Fruit fly (Drosophila melanogaster) whole organism, embryonic: ENCODE measurements around the gene Gr61a.
A peak's percentile ranks its signal among the peaks of the same experiment; 100 is the strongest.

Experiments
- ATbp ChIP-seq: fragments of 200-800 bp; sonication (Bioruptor generic); optimal IDR thresholded peaks from 2 replicates; lab custom pipeline; 2017; ENCODE audit warnings: missing biosample characterization, mild to moderate bottlenecking, missing genetic modification characterization, missing genetic modification reagents
- Asciz ChIP-seq: fragments of 200-800 bp; sonication (Bioruptor generic); optimal IDR thresholded peaks from 2 replicates; lab custom pipeline; 2017; ENCODE audit warnings: missing biosample characterization, mild to moderate bottlenecking, missing genetic modification characterization, missing genetic modification reagents
- Blimp-1 ChIP-seq: fragments of 200-800 bp; sonication (Bioruptor generic); optimal IDR thresholded peaks from 3 replicates; lab custom pipeline; 2018; ENCODE audit warnings: missing biosample characterization, missing genetic modification characterization, mild to moderate bottlenecking, moderate library complexity, missing genetic modification reagents
- BtbVII ChIP-seq: fragments of 200-800 bp; sonication (Bioruptor generic); optimal IDR thresholded peaks from 3 replicates; lab custom pipeline; 2017; ENCODE audit warnings: missing biosample characterization, mild to moderate bottlenecking, missing genetic modification characterization
- CG11247 ChIP-seq: fragments of 200-800 bp; sonication (Bioruptor generic); IDR thresholded peaks from 2 replicates; pipeline ENCODE4 v1.3.6; 2022; ENCODE audit warnings: missing biosample characterization, missing genetic modification characterization
- CG12104 ChIP-seq: fragments of 200-800 bp; sonication (Bioruptor generic); optimal IDR thresholded peaks from 3 replicates; lab custom pipeline; 2016; ENCODE audit warnings: missing biosample characterization, missing genetic modification characterization
- CG12299 ChIP-seq: fragments of 200-800 bp; sonication (Bioruptor generic); optimal IDR thresholded peaks from 2 replicates; lab custom pipeline; 2018; ENCODE audit warnings: missing biosample characterization, mild to moderate bottlenecking, missing genetic modification characterization
- CG18476 ChIP-seq: fragments of 200-800 bp; sonication (Bioruptor generic); optimal IDR thresholded peaks from 2 replicates; lab custom pipeline; 2016; ENCODE audit warnings: missing biosample characterization, mild to moderate bottlenecking, missing genetic modification characterization
- CG32532 ChIP-seq: fragments of 200-800 bp; sonication (Bioruptor generic); IDR thresholded peaks from 2 replicates; pipeline ENCODE4 v1.3.6; 2022; ENCODE audit warnings: missing biosample characterization, missing genetic modification characterization
- CG3281 ChIP-seq: fragments of 200-800 bp; sonication (Bioruptor generic); optimal IDR thresholded peaks from 3 replicates; lab custom pipeline; 2017; ENCODE audit warnings: missing biosample characterization, mild to moderate bottlenecking, missing genetic modification characterization
- CG4282 ChIP-seq: fragments of 200-800 bp; sonication (Bioruptor generic); optimal IDR thresholded peaks from 2 replicates; lab custom pipeline; 2016; ENCODE audit warnings: missing biosample characterization, missing genetic modification characterization
- CG4820 ChIP-seq: fragments of 200-800 bp; sonication (Bioruptor generic); optimal IDR thresholded peaks from 3 replicates; lab custom pipeline; 2016; ENCODE audit warnings: missing biosample characterization, missing genetic modification characterization
- CG7556 ChIP-seq: fragments of 200-800 bp; sonication (Bioruptor generic); optimal IDR thresholded peaks from 2 replicates; lab custom pipeline; 2017; ENCODE audit warnings: missing biosample characterization, mild to moderate bottlenecking, missing genetic modification characterization
- ERR ChIP-seq: fragments of 200-800 bp; sonication (Bioruptor generic); optimal IDR thresholded peaks from 2 replicates; lab custom pipeline; 2016; ENCODE audit warnings: missing biosample characterization, missing genetic modification characterization
- Hey ChIP-seq: fragments of 200-800 bp; sonication (Bioruptor generic); optimal IDR thresholded peaks from 3 replicates; lab custom pipeline; 2018; ENCODE audit warnings: missing biosample characterization, mild to moderate bottlenecking, missing genetic modification characterization
- Hr51 ChIP-seq, 2 experiments: fragments of 200-800 bp; sonication (Bioruptor generic); optimal IDR thresholded peaks; 2 replicates in 1 of 2; 3 replicates in 1 of 2; lab custom pipeline; 2016 to 2018; ENCODE audit warnings: missing biosample characterization in 2 of 2, missing genetic modification characterization in 2 of 2, mild to moderate bottlenecking in 1 of 2, moderate library complexity in 1 of 2
- Lhr ChIP-seq: fragments of 200-800 bp; sonication (Bioruptor generic); optimal IDR thresholded peaks from 3 replicates; lab custom pipeline; 2017; ENCODE audit warnings: mild to moderate bottlenecking, missing biosample characterization, missing genetic modification reagents, missing genetic modification characterization
- Lpt ChIP-seq: fragments of >200 bp; optimal IDR thresholded peaks from 2 replicates; lab custom pipeline; 2018; ENCODE audit warnings: missing biosample characterization, missing genetic modification characterization
- MBD-R2 ChIP-seq: fragments of 200-800 bp; sonication (Bioruptor generic); IDR thresholded peaks from 2 replicates; pipeline ENCODE4 v1.3.6; 2022; ENCODE audit warnings: missing biosample characterization, missing genetic modification characterization
- Med ChIP-seq: fragments of 200-800 bp; sonication (Bioruptor generic); peaks from one replicate; lab custom pipeline; 2016; ENCODE audit warnings: missing biosample characterization, missing genetic modification characterization, mild to moderate bottlenecking, inconsistent platforms, moderate library complexity
- Nf-YC ChIP-seq: fragments of 200-800 bp; optimal IDR thresholded peaks from 3 replicates; lab custom pipeline; 2019; ENCODE audit warnings: missing biosample characterization, mild to moderate bottlenecking, missing genetic modification characterization, moderate library complexity
- Oaz ChIP-seq: fragments of 200-800 bp; sonication (Bioruptor generic); IDR thresholded peaks from 2 replicates; pipeline ENCODE4 v1.3.6; 2022; ENCODE audit warnings: missing biosample characterization, missing genetic modification characterization
- Optix ChIP-seq: fragments of 200-800 bp; sonication (Bioruptor generic); IDR thresholded peaks from 3 replicates; pipeline ENCODE4 v1.3.6; 2022; ENCODE audit warnings: missing biosample characterization, missing genetic modification characterization
- PHDP ChIP-seq: fragments of 200-800 bp; sonication (Bioruptor generic); optimal IDR thresholded peaks from 3 replicates; lab custom pipeline; 2018; ENCODE audit warnings: missing biosample characterization, mild to moderate bottlenecking, missing genetic modification characterization, moderate library complexity
- Rfx ChIP-seq: fragments of 200-800 bp; sonication (Bioruptor generic); IDR thresholded peaks from 2 replicates; pipeline ENCODE4 v1.3.6; 2022; ENCODE audit warnings: missing biosample characterization, missing genetic modification characterization
- Spps ChIP-seq: fragments of 200-800 bp; sonication (Bioruptor generic); optimal IDR thresholded peaks from 2 replicates; lab custom pipeline; 2018; ENCODE audit warnings: missing biosample characterization, mild to moderate bottlenecking, missing genetic modification characterization
- Xbp1 ChIP-seq: fragments of 200-800 bp; sonication (Bioruptor generic); optimal IDR thresholded peaks from 3 replicates; lab custom pipeline; 2016; ENCODE audit warnings: missing biosample characterization, mild to moderate bottlenecking, missing genetic modification characterization
- ash1 ChIP-seq: fragments of 200-800 bp; sonication (Bioruptor generic); optimal IDR thresholded peaks from 2 replicates; lab custom pipeline; 2018; ENCODE audit warnings: missing biosample characterization, mild to moderate bottlenecking, missing genetic modification characterization
- bab2 ChIP-seq: fragments of 200-800 bp; sonication (Bioruptor generic); optimal IDR thresholded peaks from 2 replicates; lab custom pipeline; 2016; ENCODE audit warnings: missing biosample characterization, missing genetic modification characterization
- bsh ChIP-seq, 2 experiments: fragments of 200-800 bp; sonication (Bioruptor generic); optimal IDR thresholded peaks; 2 replicates each; lab custom pipeline; 2017 to 2018; ENCODE audit warnings: mild to moderate bottlenecking in 2 of 2, missing biosample characterization in 2 of 2, missing genetic modification characterization in 2 of 2, moderate library complexity in 1 of 2
- cas ChIP-seq: fragments of 200-800 bp; sonication (Bioruptor generic); IDR thresholded peaks from 2 replicates; pipeline ENCODE4 v1.3.6; 2022; ENCODE audit warnings: missing biosample characterization, missing genetic modification characterization
- croc ChIP-seq: fragments of 200-800 bp; sonication (Bioruptor generic); conservative IDR thresholded peaks from 3 replicates; pipeline ENCODE4 v1.3.6; 2022; ENCODE audit warnings: missing biosample characterization, missing genetic modification characterization
- crol ChIP-seq: fragments of 200-800 bp; sonication (Bioruptor generic); IDR thresholded peaks from 2 replicates; pipeline ENCODE4 v1.3.6; 2022; ENCODE audit warnings: missing biosample characterization, missing genetic modification characterization
- dpn ChIP-seq, 2 experiments: fragments of 200-800 bp; sonication (Bioruptor generic); optimal IDR thresholded peaks; 3 replicates each; lab custom pipeline; 2016; ENCODE audit warnings: missing biosample characterization in 2 of 2, missing genetic modification characterization in 2 of 2
- en ChIP-seq: fragments of 200-800 bp; sonication (Bioruptor generic); optimal IDR thresholded peaks from 2 replicates; lab custom pipeline; 2016; ENCODE audit warnings: missing biosample characterization, missing genetic modification characterization
- fd96Cb ChIP-seq: fragments of 200-800 bp; sonication (Bioruptor generic); optimal IDR thresholded peaks from 2 replicates; lab custom pipeline; 2018; ENCODE audit warnings: missing biosample characterization, mild to moderate bottlenecking, missing genetic modification characterization, moderate library complexity
- gcm ChIP-seq: fragments of 200-800 bp; sonication (Bioruptor generic); optimal IDR thresholded peaks from 2 replicates; lab custom pipeline; 2019; ENCODE audit warnings: missing biosample characterization, mild to moderate bottlenecking, missing genetic modification characterization, moderate library complexity
- gcm2 ChIP-seq: fragments of 200-800 bp; sonication (Bioruptor generic); optimal IDR thresholded peaks from 2 replicates; lab custom pipeline; 2016; ENCODE audit warnings: missing biosample characterization, missing genetic modification characterization
- her ChIP-seq: fragments of 200-800 bp; sonication (Bioruptor generic); optimal IDR thresholded peaks from 2 replicates; lab custom pipeline; 2016; ENCODE audit warnings: missing biosample characterization, missing genetic modification characterization
- klu ChIP-seq: fragments of 200-800 bp; sonication (Bioruptor generic); IDR thresholded peaks from 2 replicates; pipeline ENCODE4 v1.3.6; 2022; ENCODE audit warnings: missing biosample characterization, missing genetic modification characterization
- prd ChIP-seq, 3 experiments: fragments of >200 bp in 2 of 3; fragments of 200-800 bp in 1 of 3; sonication (Bioruptor generic) in 1 of 3; optimal IDR thresholded peaks in 2 of 3; IDR thresholded peaks in 1 of 3; 2 replicates in 2 of 3; 3 replicates in 1 of 3; pipeline versions ENCODE4 v1.3.6 to Lab custom; 2017 to 2022; ENCODE audit warnings: missing biosample characterization in 1 of 3, missing genetic modification characterization in 1 of 3
- psq ChIP-seq: fragments of 200-800 bp; sonication (Bioruptor generic); optimal IDR thresholded peaks from 2 replicates; lab custom pipeline; 2017; ENCODE audit warnings: missing biosample characterization, missing genetic modification characterization
- ranshi ChIP-seq: fragments of 200-800 bp; sonication (Bioruptor generic); IDR thresholded peaks from 2 replicates; pipeline ENCODE4 v1.3.6; 2022; ENCODE audit warnings: missing biosample characterization, missing genetic modification characterization
- slou ChIP-seq: fragments of 200-800 bp; sonication (Bioruptor generic); optimal IDR thresholded peaks from 3 replicates; lab custom pipeline; 2016; ENCODE audit warnings: missing biosample characterization, missing genetic modification characterization
- tgo ChIP-seq: fragments of 200-800 bp; sonication (Bioruptor generic); IDR thresholded peaks from 3 replicates; pipeline ENCODE4 v1.3.6; 2022; ENCODE audit warnings: missing biosample characterization, missing genetic modification characterization
- twi ChIP-seq: fragments of 200-800 bp; optimal IDR thresholded peaks from 2 replicates; lab custom pipeline; 2019; ENCODE audit warnings: missing biosample characterization, mild to moderate bottlenecking, missing genetic modification characterization, moderate library complexity
- vnd ChIP-seq: fragments of 200-800 bp; sonication (Bioruptor generic); IDR thresholded peaks from 3 replicates; pipeline ENCODE4 v1.3.6; 2022; ENCODE audit warnings: missing biosample characterization, missing genetic modification characterization; ENCODE audit not compliant: partially characterized antibody

The Gr61a gene

DNA sequence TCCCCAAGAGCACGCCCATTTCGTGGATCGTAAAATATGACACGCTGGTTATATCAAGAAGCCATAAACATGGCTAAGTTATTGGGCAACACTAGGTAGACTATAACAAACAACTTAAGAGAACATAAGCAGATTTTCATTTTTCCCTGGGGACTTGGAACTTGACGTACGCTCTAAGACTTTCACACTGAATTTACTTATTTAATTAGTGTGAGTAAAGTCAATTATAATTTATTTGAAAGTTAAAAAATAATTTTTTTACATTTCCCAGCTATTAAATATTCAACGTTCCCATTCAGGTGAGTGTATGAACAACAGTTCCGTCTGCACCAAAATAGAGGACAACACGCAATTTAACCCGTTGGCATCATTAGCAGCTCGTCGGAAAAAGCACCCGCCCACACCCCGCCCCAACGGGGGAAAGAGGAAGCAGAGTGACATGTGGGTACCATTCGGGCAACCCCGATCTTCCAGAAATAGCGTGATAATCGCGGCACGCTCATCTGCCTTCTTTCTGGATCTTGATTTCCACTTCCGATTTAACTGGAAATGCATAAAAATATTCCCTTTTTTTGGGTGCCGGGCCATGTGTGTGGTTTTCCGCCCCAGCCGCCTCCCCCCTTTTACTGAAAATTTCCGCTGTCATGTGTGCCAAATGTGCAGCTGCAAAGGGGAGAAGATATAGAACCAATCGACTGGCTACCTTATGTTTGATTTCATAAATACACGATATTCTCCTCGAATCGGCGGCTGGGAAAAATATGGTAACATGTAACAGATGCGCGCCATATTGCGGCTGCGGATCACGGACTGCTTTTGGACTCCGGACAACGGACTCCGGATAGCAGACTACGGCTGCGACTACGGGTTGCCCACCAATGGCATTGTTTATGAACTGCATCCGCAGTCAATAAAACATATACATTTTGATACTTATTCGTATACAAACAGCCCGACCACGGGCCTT is 25.7 kb upstream of the Gr61a start (continued):
- TF ChIP-seq gcm (no peak), Hey (tag; lab: Kevin White, UChicago) (no peak), croc (no peak), bab2 (GFP tag; lab: Kevin White, UChicago) (no peak), klu (GFP tag; lab: Robert Waterston, UW) (0 out of 2 replicates have a peak, but pooled peaks have one; percentile 21), cas (GFP tag; lab: Robert Waterston, UW) (no peak), Blimp-1 (GFP tag; lab: Kevin White, UChicago) (peak; percentile 61), tgo (GFP tag; lab: Robert Waterston, UW) (peak; percentile 59; the same call in 2 of the 3 replicates), Lhr (GFP tag; lab: Kevin White, UChicago) (no peak), her (GFP tag; lab: Kevin White, UChicago) (no peak), psq (GFP tag; lab: Kevin White, UChicago) (no peak), bsh (GFP tag; optimal IDR thresholded peaks at IDR 0.05; lab: Kevin White, UChicago) (peak in 1 of 2 experiments; percentile 44), fd96Cb (peak; percentile 38), slou (GFP tag; lab: Kevin White, UChicago) (no peak), BtbVII (no peak), twi (tag; lab: Kevin White, UChicago) (peak; percentile 99), Xbp1 (GFP tag; lab: Kevin White, UChicago) (no peak), Oaz (GFP tag; lab: Robert Waterston, UW) (no peak), Med (GFP tag; lab: Kevin White, UChicago) (peak; percentile 73), Optix (0 out of 3 replicates have a peak, but pooled peaks have one; percentile 18), Spps (tag; lab: Kevin White, UChicago) (no peak), prd (optimal IDR thresholded peaks at IDR 0.05; lab: Kevin White, UChicago) (no peak), prd (GFP tag; IDR thresholded peaks at IDR 0.05; lab: Robert Waterston, UW) (peak; percentile 64; the same call in 2 of the 3 replicates), en (no peak), Asciz (GFP tag; lab: Kevin White, UChicago) (peak; percentile 58), Nf-YC (tag; lab: Kevin White, UChicago) (peak; percentile 12), Rfx (GFP tag; lab: Robert Waterston, UW) (peak; percentile 47), crol (peak; percentile 68), CG11247 (peak; percentile 20; the same call in 1 of the 2 replicates), CG18476 (GFP tag; lab: Kevin White, UChicago) (no peak), CG4282 (no peak), CG7556 (GFP tag; lab: Kevin White, UChicago) (peak; percentile 11), MBD-R2 (peak; percentile 26; the same call in 1 of the 2 replicates), ATbp (GFP tag; lab: Kevin White, UChicago) (peak; percentile 48), CG32532 (GFP tag; lab: Robert Waterston, UW) (peak; percentile 53; the same call in 1 of the 2 replicates), PHDP (peak; percentile 32), ash1 (no peak), ranshi (GFP tag; lab: Robert Waterston, UW) (peak; percentile 62; the same call in 1 of the 2 replicates), CG4820 (GFP tag; lab: Kevin White, UChicago) (no peak), ERR (GFP tag; lab: Kevin White, UChicago) (no peak), CG12104 (no peak), Hr51 (GFP tag; optimal IDR thresholded peaks at IDR 0.05; lab: Kevin White, UChicago) (peak in 1 of 2 experiments; percentile 55), CG3281 (no peak), vnd (GFP tag; lab: Robert Waterston, UW) (no peak), CG12299 (tag; lab: Kevin White, UChicago) (no peak), gcm2 (GFP tag; lab: Kevin White, UChicago) (no peak), Lpt (GFP tag; lab: Kevin White, UChicago) (no peak), dpn (GFP tag; optimal IDR thresholded peaks at IDR 0.05; lab: Kevin White, UChicago) (no peak)
